Fruit fly (Drosophila melanogaster) whole organism, embryonic: ENCODE results near the gene CG31388.

Source experiments
- Abd-B ChIP-seq: fragments of 200-800 bp; sonication (Bioruptor generic); optimal IDR thresholded peaks from 2 replicates; lab custom pipeline; 2018; ENCODE audit warnings: missing biosample characterization, mild to moderate bottlenecking, missing genetic modification characterization, moderate library complexity
- CG10147 ChIP-seq: fragments of 200-800 bp; sonication (Bioruptor generic); optimal IDR thresholded peaks from 2 replicates; lab custom pipeline; 2019; ENCODE audit warnings: missing biosample characterization, mild to moderate bottlenecking, missing genetic modification characterization, moderate library complexity
- CG10267 ChIP-seq: fragments of 200-800 bp; sonication (Bioruptor generic); optimal IDR thresholded peaks from 2 replicates; lab custom pipeline; 2018; ENCODE audit warnings: missing biosample characterization, mild to moderate bottlenecking, missing genetic modification characterization, moderate library complexity
- CG11723 ChIP-seq: fragments of 200-800 bp; sonication (Bioruptor generic); optimal IDR thresholded peaks from 2 replicates; lab custom pipeline; 2017; ENCODE audit warnings: missing biosample characterization, mild to moderate bottlenecking, missing genetic modification characterization
- CG12071 ChIP-seq: fragments of 200-800 bp; sonication (Bioruptor generic); optimal IDR thresholded peaks from 3 replicates; lab custom pipeline; 2018; ENCODE audit warnings: missing biosample characterization, mild to moderate bottlenecking, missing genetic modification characterization
- CG13424 ChIP-seq: fragments of 200-800 bp; sonication (Bioruptor generic); optimal IDR thresholded peaks from 2 replicates; lab custom pipeline; 2019; ENCODE audit warnings: missing biosample characterization, mild to moderate bottlenecking, missing genetic modification characterization, moderate library complexity
- CG15479 ChIP-seq: fragments of 200-800 bp; sonication (Bioruptor generic); optimal IDR thresholded peaks from 3 replicates; lab custom pipeline; 2019; ENCODE audit warnings: missing biosample characterization, mild to moderate bottlenecking, missing genetic modification characterization, moderate library complexity
- CG17912 ChIP-seq: fragments of 200-800 bp; sonication (Bioruptor generic); optimal IDR thresholded peaks from 2 replicates; lab custom pipeline; 2018; ENCODE audit warnings: missing biosample characterization, mild to moderate bottlenecking, missing genetic modification characterization
- CG1792 ChIP-seq: fragments of 200-800 bp; sonication (Bioruptor generic); optimal IDR thresholded peaks from 2 replicates; lab custom pipeline; 2016; ENCODE audit warnings: missing biosample characterization, missing genetic modification characterization
- CG18011 ChIP-seq: fragments of 200-800 bp; sonication (Bioruptor generic); optimal IDR thresholded peaks from 2 replicates; lab custom pipeline; 2017; ENCODE audit warnings: missing biosample characterization, missing genetic modification characterization, mild to moderate bottlenecking, moderate library complexity, missing genotype
- CG1832 ChIP-seq: fragments of 200-800 bp; sonication (Bioruptor generic); optimal IDR thresholded peaks from 2 replicates; lab custom pipeline; 2017; ENCODE audit warnings: missing biosample characterization, mild to moderate bottlenecking, missing genetic modification characterization, inconsistent platforms
- CG18476 ChIP-seq: fragments of 200-800 bp; sonication (Bioruptor generic); optimal IDR thresholded peaks from 2 replicates; lab custom pipeline; 2016; ENCODE audit warnings: missing biosample characterization, mild to moderate bottlenecking, missing genetic modification characterization
- CG18599 ChIP-seq: fragments of 200-800 bp; sonication (Bioruptor generic); optimal IDR thresholded peaks from 3 replicates; lab custom pipeline; 2017; ENCODE audit warnings: missing biosample characterization, missing genetic modification characterization, mild to moderate bottlenecking, moderate library complexity, missing genetic modification reagents
- CG30020 ChIP-seq: fragments of 200-800 bp; optimal IDR thresholded peaks from 2 replicates; lab custom pipeline; 2019; ENCODE audit warnings: missing biosample characterization, mild to moderate bottlenecking, missing genetic modification characterization, moderate library complexity
- CG31224 ChIP-seq: fragments of 200-800 bp; sonication (Bioruptor generic); IDR thresholded peaks from 2 replicates; pipeline ENCODE4 v1.3.6; 2022; ENCODE audit warnings: missing biosample characterization, missing genetic modification characterization
- CG31441 ChIP-seq: fragments of 200-800 bp; sonication (Bioruptor generic); IDR thresholded peaks from 2 replicates; pipeline ENCODE4 v1.3.6; 2022; ENCODE audit warnings: missing biosample characterization, missing genetic modification characterization
- CG32532 ChIP-seq: fragments of 200-800 bp; sonication (Bioruptor generic); IDR thresholded peaks from 2 replicates; pipeline ENCODE4 v1.3.6; 2022; ENCODE audit warnings: missing biosample characterization, missing genetic modification characterization
- CG33557 ChIP-seq: fragments of 200-800 bp; sonication (Bioruptor generic); optimal IDR thresholded peaks from 2 replicates; lab custom pipeline; 2019; ENCODE audit warnings: missing biosample characterization, mild to moderate bottlenecking, missing genetic modification characterization, moderate library complexity
- CG3847 ChIP-seq: fragments of 200-800 bp; sonication (Bioruptor generic); IDR thresholded peaks from 2 replicates; pipeline ENCODE4 v1.3.6; 2022; ENCODE audit warnings: missing biosample characterization, missing genetic modification characterization
- CG4328 ChIP-seq: fragments of 200-800 bp; sonication (Bioruptor generic); optimal IDR thresholded peaks from 3 replicates; lab custom pipeline; 2017; ENCODE audit warnings: missing biosample characterization, missing genetic modification reagents, missing genetic modification characterization
- CG6654 ChIP-seq: fragments of 200-800 bp; sonication (Bioruptor generic); optimal IDR thresholded peaks from 2 replicates; lab custom pipeline; 2017; ENCODE audit warnings: missing biosample characterization, mild to moderate bottlenecking, missing genetic modification characterization
- CG7357 ChIP-seq: fragments of 200-800 bp; sonication (Bioruptor generic); IDR thresholded peaks from 3 replicates; pipeline ENCODE4 v1.3.6; 2022; ENCODE audit warnings: missing biosample characterization, missing genetic modification characterization
- CG8290 ChIP-seq, 3 experiments: fragments of 200-800 bp; sonication (Bioruptor generic); optimal IDR thresholded peaks; 2 replicates each; lab custom pipeline; 2016 to 2019; ENCODE audit warnings: missing biosample characterization in 3 of 3, missing genetic modification characterization in 3 of 3, mild to moderate bottlenecking in 2 of 3, moderate library complexity in 1 of 3
- Dad ChIP-seq: fragments of 200-800 bp; sonication (Bioruptor generic); optimal IDR thresholded peaks from 3 replicates; lab custom pipeline; 2016; ENCODE audit warnings: missing biosample characterization, missing genetic modification characterization
- Doc2 ChIP-seq: fragments of 200-800 bp; sonication (Bioruptor generic); IDR thresholded peaks from 2 replicates; pipeline ENCODE4 v1.3.6; 2022; ENCODE audit warnings: missing biosample characterization, missing genetic modification characterization
- Ets97D ChIP-seq: fragments of 200-800 bp; sonication (Bioruptor generic); optimal IDR thresholded peaks from 3 replicates; lab custom pipeline; 2016; ENCODE audit warnings: missing biosample characterization, missing genetic modification characterization
- Hey ChIP-seq: fragments of 200-800 bp; sonication (Bioruptor generic); optimal IDR thresholded peaks from 3 replicates; lab custom pipeline; 2018; ENCODE audit warnings: missing biosample characterization, mild to moderate bottlenecking, missing genetic modification characterization
- Hr39 ChIP-seq: fragments of >200 bp; optimal IDR thresholded peaks from 2 replicates; lab custom pipeline; 2017
- MTF-1 ChIP-seq: fragments of 200-800 bp; sonication (Bioruptor generic); optimal IDR thresholded peaks from 2 replicates; lab custom pipeline; 2018; ENCODE audit warnings: missing biosample characterization, mild to moderate bottlenecking, missing genetic modification characterization, borderline replicate concordance
- Nf-YC ChIP-seq: fragments of 200-800 bp; optimal IDR thresholded peaks from 3 replicates; lab custom pipeline; 2019; ENCODE audit warnings: missing biosample characterization, mild to moderate bottlenecking, missing genetic modification characterization, moderate library complexity
- PHDP ChIP-seq: fragments of 200-800 bp; sonication (Bioruptor generic); optimal IDR thresholded peaks from 3 replicates; lab custom pipeline; 2018; ENCODE audit warnings: missing biosample characterization, mild to moderate bottlenecking, missing genetic modification characterization, moderate library complexity
- Rfx ChIP-seq: fragments of 200-800 bp; sonication (Bioruptor generic); IDR thresholded peaks from 2 replicates; pipeline ENCODE4 v1.3.6; 2022; ENCODE audit warnings: missing biosample characterization, missing genetic modification characterization
- Rx ChIP-seq: fragments of 200-800 bp; sonication (Bioruptor generic); IDR thresholded peaks from 2 replicates; pipeline ENCODE4 v1.3.6; 2022; ENCODE audit warnings: missing biosample characterization, missing genetic modification characterization
- Sox102F ChIP-seq: fragments of 200-800 bp; sonication (Bioruptor generic); optimal IDR thresholded peaks from 2 replicates; lab custom pipeline; 2018; ENCODE audit warnings: missing biosample characterization, mild to moderate bottlenecking, missing genetic modification characterization, moderate library complexity
- Vsx1 ChIP-seq: fragments of 200-800 bp; sonication (Bioruptor generic); optimal IDR thresholded peaks from 2 replicates; lab custom pipeline; 2017; ENCODE audit warnings: missing biosample characterization, mild to moderate bottlenecking, missing genetic modification characterization, missing genetic modification reagents
- al ChIP-seq: fragments of 200-800 bp; sonication (Bioruptor generic); IDR thresholded peaks from 2 replicates; pipeline ENCODE4 v1.3.6; 2022; ENCODE audit warnings: missing biosample characterization, missing genetic modification characterization
- ash1 ChIP-seq: fragments of 200-800 bp; sonication (Bioruptor generic); optimal IDR thresholded peaks from 2 replicates; lab custom pipeline; 2018; ENCODE audit warnings: missing biosample characterization, mild to moderate bottlenecking, missing genetic modification characterization
- br ChIP-seq: fragments of >200 bp; optimal IDR thresholded peaks from 2 replicates; lab custom pipeline; 2017
- cg ChIP-seq: fragments of 200-800 bp; sonication (Bioruptor generic); optimal IDR thresholded peaks from 3 replicates; lab custom pipeline; 2019; ENCODE audit warnings: missing biosample characterization, mild to moderate bottlenecking, missing genetic modification characterization, moderate library complexity
- danr ChIP-seq: fragments of 200-800 bp; sonication (Bioruptor generic); IDR thresholded peaks from 2 replicates; pipeline ENCODE4 v1.3.6; 2022; ENCODE audit warnings: missing biosample characterization, missing genetic modification characterization
- grau ChIP-seq: fragments of 200-800 bp; optimal IDR thresholded peaks from 3 replicates; lab custom pipeline; 2019; ENCODE audit warnings: missing biosample characterization, mild to moderate bottlenecking, missing genetic modification characterization, moderate library complexity
- ham ChIP-seq: fragments of 200-800 bp; sonication (Bioruptor generic); IDR thresholded peaks from 2 replicates; pipeline ENCODE4 v1.3.6; 2022; ENCODE audit warnings: missing biosample characterization, missing genetic modification characterization
- inv ChIP-seq: fragments of 200-800 bp; sonication (Bioruptor generic); IDR thresholded peaks from 2 replicates; pipeline ENCODE4 v1.3.6; 2022; ENCODE audit warnings: missing biosample characterization, missing genetic modification characterization; ENCODE audit not compliant: partially characterized antibody
- luna ChIP-seq: fragments of 200-800 bp; sonication (Bioruptor generic); optimal IDR thresholded peaks from 2 replicates; lab custom pipeline; 2016; ENCODE audit warnings: missing biosample characterization, missing genetic modification characterization
- nau ChIP-seq: fragments of 200-800 bp; sonication (Bioruptor generic); optimal IDR thresholded peaks from 3 replicates; lab custom pipeline; 2017; ENCODE audit warnings: missing biosample characterization, mild to moderate bottlenecking, missing genetic modification characterization, missing genetic modification reagents
- nom ChIP-seq: fragments of 200-800 bp; sonication (Bioruptor generic); optimal IDR thresholded peaks from 2 replicates; lab custom pipeline; 2017; ENCODE audit warnings: missing biosample characterization, missing genetic modification characterization, mild to moderate bottlenecking, moderate library complexity, missing genetic modification reagents
- oc ChIP-seq: fragments of 200-800 bp; sonication (Bioruptor generic); optimal IDR thresholded peaks from 2 replicates; lab custom pipeline; 2018; ENCODE audit warnings: missing biosample characterization, mild to moderate bottlenecking, missing genetic modification characterization, moderate library complexity
- slou ChIP-seq: fragments of 200-800 bp; sonication (Bioruptor generic); optimal IDR thresholded peaks from 3 replicates; lab custom pipeline; 2016; ENCODE audit warnings: missing biosample characterization, missing genetic modification characterization
- stc ChIP-seq: fragments of 200-800 bp; sonication (Bioruptor generic); IDR thresholded peaks from 2 replicates; pipeline ENCODE4 v1.3.6; 2022; ENCODE audit warnings: missing biosample characterization, missing genetic modification characterization
- unpg ChIP-seq: fragments of 200-800 bp; sonication (Bioruptor generic); optimal IDR thresholded peaks from 3 replicates; lab custom pipeline; 2018; ENCODE audit warnings: missing biosample characterization, mild to moderate bottlenecking, missing genetic modification characterization, moderate library complexity

Gene CG31388

dm6 chr3R:11200885-11201421, 36.7 kb upstream of the CG31388 start (continued):
- peak; percentile 5 for TF ChIP-seq slou (GFP tag; lab: Kevin White, UChicago)
- peak; percentile 79 for TF ChIP-seq grau (tag; lab: Kevin White, UChicago)
- peak; percentile 58 for TF ChIP-seq unpg (GFP tag; lab: Kevin White, UChicago)
- peak; percentile 40 for TF ChIP-seq CG3847 (GFP tag; lab: Robert Waterston, UW)
- peak; percentile 15 for TF ChIP-seq CG10267 (tag; lab: Kevin White, UChicago)
- TF ChIP-seq oc (tag; lab: Kevin White, UChicago), result peak; percentile 19
- peak; percentile 68 for TF ChIP-seq CG32532
- TF ChIP-seq CG1832, result no peak
- peak; percentile 54 for TF ChIP-seq CG31224 (GFP tag; lab: Robert Waterston, UW)
- peak; percentile 37 for TF ChIP-seq CG18476 (GFP tag; lab: Kevin White, UChicago)
- TF ChIP-seq CG4328, result no peak
- TF ChIP-seq ash1 (GFP tag; lab: Kevin White, UChicago), result no peak
- TF ChIP-seq CG18599, result peak; percentile 82
- no peak for TF ChIP-seq CG12071
- TF ChIP-seq Hey (tag; lab: Kevin White, UChicago), result no peak
- TF ChIP-seq CG30020 (tag; lab: Kevin White, UChicago), result no peak
- TF ChIP-seq Sox102F (GFP tag; lab: Kevin White, UChicago), result peak; percentile 71
- no peak for TF ChIP-seq CG1792 (GFP tag; lab: Kevin White, UChicago)
- no peak for TF ChIP-seq cg (GFP tag; lab: Kevin White, UChicago)
- TF ChIP-seq CG10147 (GFP tag; lab: Kevin White, UChicago), result peak; percentile 31
- TF ChIP-seq CG13424, result peak; percentile 53
- no peak for TF ChIP-seq Vsx1 (GFP tag; lab: Kevin White, UChicago)
- no peak for TF ChIP-seq nom
- no peak for TF ChIP-seq Nf-YC (tag; lab: Kevin White, UChicago)
- TF ChIP-seq al (GFP tag; lab: Robert Waterston, UW), result peak; percentile 64; the same call in 1 of the 2 replicates
- TF ChIP-seq CG7357 (GFP tag; lab: Robert Waterston, UW), result peak; percentile 40; the same call in 1 of the 3 replicates
- TF ChIP-seq nau, result peak; percentile 16
- TF ChIP-seq luna (GFP tag; lab: Kevin White, UChicago), result no peak
- TF ChIP-seq Ets97D (GFP tag; lab: Kevin White, UChicago), result no peak
- no peak for TF ChIP-seq inv (GFP tag; lab: Robert Waterston, UW)
- no peak for TF ChIP-seq CG18011 (GFP tag; lab: Kevin White, UChicago)
- no peak for TF ChIP-seq MTF-1 (GFP tag; lab: Kevin White, UChicago)
- TF ChIP-seq CG8290 (GFP tag; optimal IDR thresholded peaks at IDR 0.05; lab: Kevin White, UChicago), result no peak
- TF ChIP-seq CG8290 (tag; optimal IDR thresholded peaks at IDR 0.05; lab: Kevin White, UChicago), result no peak
- TF ChIP-seq CG17912 (GFP tag; lab: Kevin White, UChicago), result no peak
- peak; percentile 75 for TF ChIP-seq Rfx
- 0 out of 2 replicates have a peak, but pooled peaks have one; percentile 23 for TF ChIP-seq stc
- TF ChIP-seq CG11723 (GFP tag; lab: Kevin White, UChicago), result no peak
- no peak for TF ChIP-seq CG15479 (GFP tag; lab: Kevin White, UChicago)
- TF ChIP-seq br (lab: Kevin White, UChicago), result no peak
- peak; percentile 66 for TF ChIP-seq PHDP
- no peak for TF ChIP-seq danr (GFP tag; lab: Robert Waterston, UW)
- no peak for TF ChIP-seq ham (GFP tag; lab: Robert Waterston, UW)
- TF ChIP-seq Hr39 (lab: Kevin White, UChicago), result no peak
- no peak for TF ChIP-seq Doc2
- no peak for TF ChIP-seq Rx (GFP tag; lab: Robert Waterston, UW)
- no peak for TF ChIP-seq CG33557
- peak; percentile 40 for TF ChIP-seq Abd-B (GFP tag; lab: Kevin White, UChicago)
- no peak; the same call in 1 of the 2 replicates for TF ChIP-seq CG31441 (GFP tag; lab: Robert Waterston, UW)
- peak; percentile 7 for TF ChIP-seq CG6654 (GFP tag; lab: Kevin White, UChicago)
- TF ChIP-seq Dad, result no peak
